Worm (Caenorhabditis elegans) whole organism, L3 larva: ENCODE measurements around the gene Y57G11B.2.

Experiments
- ZK546.5 ChIP-seq: sonication (generic microtip); optimal IDR thresholded peaks from 2 replicates; lab custom pipeline; 2017; ENCODE audit warnings: missing biosample characterization, missing genetic modification characterization
- aly-2 ChIP-seq: fragments of 150-350 bp; optimal IDR thresholded peaks from 2 replicates; lab custom pipeline; 2014; ENCODE audit warnings: missing biosample characterization, missing genetic modification characterization
- eor-1 ChIP-seq, 2 experiments: fragments of 150-350 bp; optimal IDR thresholded peaks; 2 replicates each; lab custom pipeline; 2014 to 2018; ENCODE audit warnings: missing biosample characterization in 2 of 2, missing genetic modification characterization in 2 of 2
- lin-39 ChIP-seq: fragments of 150-350 bp; optimal IDR thresholded peaks from 2 replicates; lab custom pipeline; 2018; ENCODE audit warnings: missing biosample characterization, missing genetic modification reagents, missing genetic modification characterization
- nhr-12 ChIP-seq: fragments of 150-350 bp; optimal IDR thresholded peaks from 2 replicates; lab custom pipeline; 2014; ENCODE audit warnings: missing biosample characterization, missing genetic modification characterization
- nhr-76 ChIP-seq: fragments of 150-350 bp; sonication (generic microtip); optimal IDR thresholded peaks from 5 replicates; lab custom pipeline; 2014; ENCODE audit warnings: missing biosample characterization, missing genetic modification characterization
- skn-1 ChIP-seq: fragments of 150-350 bp; optimal IDR thresholded peaks from 2 replicates; lab custom pipeline; 2014; ENCODE audit warnings: missing biosample characterization, missing genetic modification characterization
- snpc-4 ChIP-seq: fragments of 150-350 bp; optimal IDR thresholded peaks from 2 replicates; lab custom pipeline; 2014; ENCODE audit warnings: missing biosample characterization, missing genetic modification characterization

ce11 chrIV:14559267-14559666 is 5.9 kb upstream of the Y57G11B.2 start:
- TF ChIP-seq snpc-4 (tag; lab: Kevin White, UChicago) (no peak), lin-39 (tag; lab: Kevin White, UChicago) (no peak), nhr-12 (tag; lab: Kevin White, UChicago) (no peak), ZK546.5 (no peak), eor-1 (tag; optimal IDR thresholded peaks at IDR 0.05; lab: Kevin White, UChicago) (no peak), aly-2 (tag; lab: Kevin White, UChicago) (no peak), skn-1 (no peak), nhr-76 (tag; lab: Kevin White, UChicago) (no peak)
